Worm (Caenorhabditis elegans): ENCODE measurements around the gene cisd-1.

DNA sequence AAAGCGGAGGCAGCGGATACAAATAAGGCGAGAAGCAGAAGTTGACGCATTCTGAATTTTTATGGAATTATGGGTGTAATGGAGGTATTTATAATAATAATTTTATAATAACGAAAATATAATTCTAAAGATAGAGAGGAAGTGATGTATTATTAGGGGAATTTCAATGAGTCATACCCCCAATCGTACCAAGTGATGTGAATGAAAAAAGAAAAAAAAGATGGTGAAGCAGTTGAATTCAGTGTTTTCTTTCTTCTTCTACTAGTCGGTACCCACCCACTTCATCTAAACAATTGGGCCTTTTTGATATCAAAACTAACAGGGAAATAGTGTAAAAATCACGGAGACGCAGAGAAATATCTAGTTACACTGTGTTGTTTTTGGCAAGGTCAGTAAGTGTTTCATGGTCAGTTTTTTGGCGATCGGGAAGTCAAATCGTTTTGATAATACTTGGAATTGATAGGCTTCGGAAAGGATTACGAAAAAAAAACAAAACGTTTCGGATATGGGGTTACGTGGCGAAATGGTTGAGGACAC is 17.3 kb upstream of the cisd-1 start, which contains the start of gene ttr-18:
- no peak for TF ChIP-seq pha-4 (GFP tag; IDR thresholded peaks at IDR 0.05)
- no peak for TF ChIP-seq pha-4 (tag; optimal IDR thresholded peaks at IDR 0.05)
- TF ChIP-seq aha-1 (tag) = no peak
- no peak for TF ChIP-seq set-16 (GFP tag; IDR thresholded peaks at IDR 0.05)
- no peak for TF ChIP-seq hlh-30 (tag; optimal IDR thresholded peaks at IDR 0.05; ENCODE audit: insufficient read depth)
- no peak for TF ChIP-seq nhr-10 (tag; optimal IDR thresholded peaks at IDR 0.05)
- no peak for TF ChIP-seq ctbp-1 (GFP tag; IDR thresholded peaks at IDR 0.05)
- no peak for TF ChIP-seq nhr-11 (tag; optimal IDR thresholded peaks at IDR 0.05)
- TF ChIP-seq skn-1 (tag; optimal IDR thresholded peaks at IDR 0.05) = no peak
